Worm (Caenorhabditis elegans): ENCODE data around the gene Y75B8A.10.

DNA sequence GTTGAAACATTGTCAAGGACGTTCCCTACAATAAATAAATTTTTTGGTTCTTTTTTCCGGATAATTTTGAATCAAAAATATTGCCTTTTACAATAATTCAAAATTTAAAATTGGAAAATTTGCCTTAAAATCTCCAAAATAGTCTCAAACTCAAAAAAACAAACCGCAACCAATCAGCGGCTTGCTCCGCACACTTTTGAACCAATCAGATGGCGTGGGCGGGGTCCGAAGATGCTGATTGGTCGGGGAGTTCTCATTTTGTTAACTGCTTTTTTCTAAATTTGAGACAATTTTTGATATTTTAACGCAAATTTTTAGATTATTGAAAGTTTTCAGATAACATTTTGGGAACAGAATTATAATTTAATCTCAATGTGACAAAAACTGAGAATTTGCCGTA, 45.3 kb downstream of the Y75B8A.10 start:
- no peak for TF ChIP-seq flt-1 (GFP tag; IDR thresholded peaks at IDR 0.05)
- TF ChIP-seq ref-1 (GFP tag; conservative IDR thresholded peaks at IDR 0.05), result no peak
- no peak for TF ChIP-seq cog-1 (tag; optimal IDR thresholded peaks at IDR 0.05)
- no peak for TF ChIP-seq T22C8.4 (GFP tag; IDR thresholded peaks at IDR 0.05)
- TF ChIP-seq ztf-23 (GFP tag; IDR thresholded peaks at IDR 0.05), result no peak
- no peak for TF ChIP-seq tab-1 (GFP tag; IDR thresholded peaks at IDR 0.05)
- TF ChIP-seq ztf-29 (GFP tag; IDR thresholded peaks at IDR 0.05), result no peak
- no peak for TF ChIP-seq klf-2 (GFP tag; conservative IDR thresholded peaks at IDR 0.05)

All from whole organism, midembryonic.